Fruit fly (Drosophila melanogaster) whole organism, pupa: ENCODE measurements around the gene Tehao.
A peak's percentile ranks its signal among the peaks of the same experiment; 100 is the strongest.

ENCODE experiments used
- CG10348 ChIP-seq: fragments of 200-800 bp; sonication (Bioruptor generic); IDR thresholded peaks from 2 replicates; pipeline ENCODE4 v1.3.6; 2022; ENCODE audit warnings: missing biosample characterization, missing genetic modification characterization
- CG12605 ChIP-seq: fragments of 200-800 bp; sonication (Bioruptor generic); IDR thresholded peaks from 2 replicates; pipeline ENCODE4 v1.3.6; 2022; ENCODE audit warnings: missing biosample characterization, missing genetic modification characterization
- CG13204 ChIP-seq: fragments of 200-800 bp; sonication (Bioruptor generic); optimal IDR thresholded peaks from 2 replicates; lab custom pipeline; 2018; ENCODE audit warnings: missing biosample characterization, mild to moderate bottlenecking, missing genetic modification characterization, moderate library complexity
- CG14655 ChIP-seq: fragments of 200-800 bp; sonication (Bioruptor generic); optimal IDR thresholded peaks from 3 replicates; lab custom pipeline; 2017; ENCODE audit warnings: mild to moderate bottlenecking, missing biosample characterization, missing genetic modification reagents, missing genetic modification characterization
- CG15710 ChIP-seq: fragments of 200-800 bp; sonication (Bioruptor generic); optimal IDR thresholded peaks from 2 replicates; lab custom pipeline; 2018; ENCODE audit warnings: missing biosample characterization, mild to moderate bottlenecking, missing genetic modification characterization, moderate library complexity
- CG17806 ChIP-seq: fragments of 200-800 bp; sonication (Bioruptor generic); optimal IDR thresholded peaks from 2 replicates; lab custom pipeline; 2018; ENCODE audit warnings: missing biosample characterization, mild to moderate bottlenecking, missing genetic modification characterization, moderate library complexity
- CG32121 ChIP-seq: fragments of 200-800 bp; sonication (Bioruptor generic); IDR thresholded peaks from 2 replicates; pipeline ENCODE4 v1.3.6; 2022; ENCODE audit warnings: missing biosample characterization, missing genetic modification characterization
- CG34367 ChIP-seq: fragments of 200-800 bp; sonication (Bioruptor generic); optimal IDR thresholded peaks from 2 replicates; lab custom pipeline; 2018; ENCODE audit warnings: missing biosample characterization, mild to moderate bottlenecking, missing genetic modification characterization
- CG4496 ChIP-seq: fragments of 200-800 bp; sonication (Bioruptor generic); IDR thresholded peaks from 3 replicates; pipeline ENCODE4 v1.3.6; 2022; ENCODE audit warnings: missing biosample characterization, missing genetic modification characterization
- CG8159 ChIP-seq: fragments of 200-800 bp; sonication (Bioruptor generic); optimal IDR thresholded peaks from 3 replicates; lab custom pipeline; 2018; ENCODE audit warnings: missing biosample characterization, mild to moderate bottlenecking, missing genetic modification characterization, moderate library complexity
- CG8301 ChIP-seq: fragments of 200-800 bp; sonication (Bioruptor generic); optimal IDR thresholded peaks from 2 replicates; lab custom pipeline; 2018; ENCODE audit warnings: missing biosample characterization, mild to moderate bottlenecking, missing genetic modification characterization
- CG9948 ChIP-seq: fragments of 200-800 bp; sonication (Bioruptor generic); optimal IDR thresholded peaks from 2 replicates; lab custom pipeline; 2018; ENCODE audit warnings: missing biosample characterization, mild to moderate bottlenecking, missing genetic modification characterization, moderate library complexity
- D1 ChIP-seq: fragments of 200-800 bp; sonication (Bioruptor generic); optimal IDR thresholded peaks from 2 replicates; lab custom pipeline; 2018; ENCODE audit warnings: missing biosample characterization, mild to moderate bottlenecking, missing genetic modification characterization, moderate library complexity
- EcR ChIP-seq: fragments of 200-800 bp; sonication (Bioruptor generic); optimal IDR thresholded peaks from 3 replicates; lab custom pipeline; 2019; ENCODE audit warnings: missing biosample characterization, missing genetic modification characterization, mild to moderate bottlenecking, moderate library complexity, missing genetic modification reagents
- Ets98B ChIP-seq: fragments of 200-800 bp; sonication (Bioruptor generic); IDR thresholded peaks from 2 replicates; pipeline ENCODE4 v1.3.6; 2022; ENCODE audit warnings: missing biosample characterization, missing genetic modification characterization
- Pif1A ChIP-seq: fragments of 200-800 bp; sonication (Bioruptor generic); optimal IDR thresholded peaks from 3 replicates; lab custom pipeline; 2016; ENCODE audit warnings: missing biosample characterization, missing genetic modification characterization
- Pif1B ChIP-seq: fragments of 200-800 bp; sonication (Bioruptor generic); optimal IDR thresholded peaks from 3 replicates; lab custom pipeline; 2016; ENCODE audit warnings: missing biosample characterization, missing genetic modification characterization
- Snoo ChIP-seq: fragments of 200-800 bp; sonication (Bioruptor generic); optimal IDR thresholded peaks from 3 replicates; lab custom pipeline; 2017; ENCODE audit warnings: missing biosample characterization, mild to moderate bottlenecking, missing genetic modification characterization, inconsistent platforms
- fd96Ca ChIP-seq: fragments of 200-800 bp; sonication (Bioruptor generic); IDR thresholded peaks from 3 replicates; pipeline ENCODE4 v1.3.6; 2022; ENCODE audit warnings: missing biosample characterization, missing genetic modification characterization
- gl ChIP-seq: fragments of 200-800 bp; sonication (Bioruptor generic); optimal IDR thresholded peaks from 2 replicates; lab custom pipeline; 2018; ENCODE audit warnings: missing biosample characterization, mild to moderate bottlenecking, missing genetic modification characterization
- rn ChIP-seq: fragments of 200-800 bp; sonication (Bioruptor generic); IDR thresholded peaks from 2 replicates; pipeline ENCODE4 v1.3.6; 2022; ENCODE audit warnings: missing biosample characterization, missing genetic modification characterization

The Tehao gene

dm6 chr2L:13434795-13435634 is at the start of gene Tehao:
Gene Tehao, plus strand, starts transcription at chr2L:13435622.
- no peak for TF ChIP-seq CG32121 (GFP tag; lab: Robert Waterston, UW)
- no peak for TF ChIP-seq CG8301
- TF ChIP-seq CG9948 (tag; lab: Kevin White, UChicago) = no peak
- TF ChIP-seq CG34367 (tag; lab: Kevin White, UChicago) = no peak

DNA sequence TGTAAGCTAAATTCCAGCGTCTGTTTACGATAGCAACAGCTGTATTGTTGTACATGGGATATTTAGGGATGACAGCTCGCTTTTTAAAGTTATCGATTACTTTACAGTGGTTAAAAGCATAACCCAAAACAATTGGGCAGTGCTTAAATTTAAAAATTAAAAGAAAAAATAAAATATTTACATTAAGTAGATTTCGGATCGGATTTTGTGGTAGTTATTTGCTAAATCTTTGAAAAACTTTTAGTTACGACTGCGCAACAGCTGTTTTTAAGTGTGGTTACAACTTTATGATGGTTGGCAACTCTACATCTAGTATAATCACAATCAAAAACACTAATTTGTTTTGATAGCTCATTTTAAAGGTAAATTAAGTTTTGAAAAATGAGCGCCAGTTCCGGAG is 48.2 kb upstream of the Tehao start, which contains the start of the genes Ing5 and CG7099:
Gene Ing5 (minus strand): TSS at position 58 of the 400 bp plus-strand sequence.
Gene CG7099 (plus strand): TSS at position 317 of the 400 bp plus-strand sequence.
- no peak for TF ChIP-seq EcR (GFP tag; lab: Kevin White, UChicago)
- no peak for TF ChIP-seq CG13204 (GFP tag; lab: Kevin White, UChicago)
- no peak for TF ChIP-seq D1
- TF ChIP-seq CG12605 (GFP tag; lab: Robert Waterston, UW) = peak; percentile 89
- TF ChIP-seq CG34367 (tag; lab: Kevin White, UChicago) = peak; percentile 88
- no peak for TF ChIP-seq Pif1A (GFP tag; lab: Kevin White, UChicago)
- peak; percentile 94 for TF ChIP-seq CG17806 (tag; lab: Kevin White, UChicago)
- peak; percentile 92 for TF ChIP-seq CG9948 (tag; lab: Kevin White, UChicago)
- TF ChIP-seq CG8301 = peak; percentile 89
- TF ChIP-seq fd96Ca (GFP tag; lab: Robert Waterston, UW) = peak; percentile 93
- TF ChIP-seq Ets98B (GFP tag; lab: Robert Waterston, UW) = peak; percentile 93
- peak; percentile 63 for TF ChIP-seq CG10348 (GFP tag; lab: Robert Waterston, UW)
- no peak for TF ChIP-seq CG14655 (GFP tag; lab: Kevin White, UChicago)
- peak; percentile 95 for TF ChIP-seq Snoo (tag; lab: Kevin White, UChicago)
- TF ChIP-seq CG4496 (GFP tag; lab: Robert Waterston, UW) = peak; percentile 96
- TF ChIP-seq CG8159 (tag; lab: Kevin White, UChicago) = peak; percentile 93
- peak; percentile 93 for TF ChIP-seq Pif1B (GFP tag; lab: Kevin White, UChicago)
- TF ChIP-seq CG15710 = peak; percentile 93
- peak; percentile 93 for TF ChIP-seq CG32121 (GFP tag; lab: Robert Waterston, UW)
- TF ChIP-seq gl (tag; lab: Kevin White, UChicago) = peak; percentile 77
- TF ChIP-seq rn (GFP tag; lab: Robert Waterston, UW) = peak; percentile 87

DNA sequence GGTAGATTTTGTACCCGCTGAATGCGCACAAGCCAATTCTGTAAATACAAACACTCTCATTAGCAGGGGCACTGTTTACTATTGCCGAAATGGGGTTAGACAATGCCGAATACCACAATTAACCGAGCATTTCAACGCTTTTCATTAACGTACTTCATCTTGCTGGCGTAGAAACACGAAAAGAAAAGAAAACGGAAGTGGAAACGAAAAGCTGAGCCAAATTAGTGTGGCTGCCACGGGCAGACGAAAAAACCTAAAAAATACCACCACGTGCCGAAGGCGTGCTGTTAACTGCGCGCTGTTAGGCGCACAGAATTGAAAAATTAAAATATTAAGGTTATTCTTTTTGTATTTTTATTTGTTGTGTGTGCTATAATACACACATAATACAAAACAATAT is 40.5 kb upstream of the Tehao start, which contains the start of gene RpL24:
Gene RpL24 (minus strand): TSS at position 229 of the 400 bp plus-strand sequence.
- TF ChIP-seq CG12605 (GFP tag; lab: Robert Waterston, UW) (peak; percentile 81), CG13204 (GFP tag; lab: Kevin White, UChicago) (no peak), gl (tag; lab: Kevin White, UChicago) (peak; percentile 80), CG14655 (GFP tag; lab: Kevin White, UChicago) (no peak), CG8159 (tag; lab: Kevin White, UChicago) (peak; percentile 66), CG10348 (GFP tag; lab: Robert Waterston, UW) (no peak), CG8301 (peak; percentile 59), Snoo (tag; lab: Kevin White, UChicago) (peak; percentile 95), CG9948 (tag; lab: Kevin White, UChicago) (peak; percentile 8), CG32121 (GFP tag; lab: Robert Waterston, UW) (peak; percentile 62; the same call in 1 of the 2 replicates), CG34367 (tag; lab: Kevin White, UChicago) (peak; percentile 82), CG15710 (peak; percentile 70), D1 (no peak), rn (GFP tag; lab: Robert Waterston, UW) (peak; percentile 62; the same call in 1 of the 2 replicates), fd96Ca (GFP tag; lab: Robert Waterston, UW) (peak; percentile 63; the same call in 1 of the 3 replicates), CG17806 (tag; lab: Kevin White, UChicago) (peak; percentile 25), Ets98B (GFP tag; lab: Robert Waterston, UW) (peak; percentile 80), EcR (GFP tag; lab: Kevin White, UChicago) (no peak), Pif1B (GFP tag; lab: Kevin White, UChicago) (peak; percentile 84), CG4496 (GFP tag; lab: Robert Waterston, UW) (peak; percentile 92), Pif1A (GFP tag; lab: Kevin White, UChicago) (peak; percentile 89)
- TF ChIP-seq, all 21 proteins: peak for 16

DNA sequence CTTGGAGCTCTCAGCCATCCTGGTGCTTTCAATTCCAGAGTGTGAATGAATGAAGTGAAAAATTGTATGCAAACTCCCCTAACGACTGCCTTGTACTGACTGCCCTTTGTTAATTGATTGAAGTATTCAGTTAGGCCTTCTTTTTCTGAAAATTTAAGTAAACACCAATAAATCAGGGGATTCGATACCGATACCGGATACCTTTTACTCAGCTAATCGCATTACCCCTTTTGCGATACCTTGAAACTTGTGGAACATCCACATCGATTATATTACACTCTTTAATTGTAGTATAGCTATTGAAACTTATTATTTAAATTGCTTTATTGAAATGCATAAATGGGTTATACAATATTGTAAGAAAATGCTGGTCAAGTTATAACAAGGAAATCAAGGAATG is 39.3 kb upstream of the Tehao start, which contains the start of gene CG16957:
Gene CG16957 (minus strand): TSS at position 101 of the 400 bp plus-strand sequence.
- no peak for TF ChIP-seq CG17806 (tag; lab: Kevin White, UChicago)
- no peak for TF ChIP-seq CG8301
- TF ChIP-seq EcR (GFP tag; lab: Kevin White, UChicago) = no peak
- no peak for TF ChIP-seq CG14655 (GFP tag; lab: Kevin White, UChicago)
- TF ChIP-seq Ets98B (GFP tag; lab: Robert Waterston, UW) = no peak
- TF ChIP-seq CG32121 (GFP tag; lab: Robert Waterston, UW) = no peak
- no peak for TF ChIP-seq D1
- no peak for TF ChIP-seq fd96Ca (GFP tag; lab: Robert Waterston, UW)
- no peak for TF ChIP-seq CG8159 (tag; lab: Kevin White, UChicago)
- no peak for TF ChIP-seq Pif1B (GFP tag; lab: Kevin White, UChicago)
- TF ChIP-seq CG4496 (GFP tag; lab: Robert Waterston, UW) = no peak
- no peak for TF ChIP-seq CG34367 (tag; lab: Kevin White, UChicago)
- no peak for TF ChIP-seq CG10348 (GFP tag; lab: Robert Waterston, UW)
- no peak for TF ChIP-seq gl (tag; lab: Kevin White, UChicago)
- no peak for TF ChIP-seq CG9948 (tag; lab: Kevin White, UChicago)
- no peak for TF ChIP-seq CG13204 (GFP tag; lab: Kevin White, UChicago)
